Fruit fly (Drosophila melanogaster): ENCODE results near the gene lectin-33A.
A peak's percentile ranks its signal among the peaks of the same experiment; 100 is the strongest.

lectin-33A gene

DNA sequence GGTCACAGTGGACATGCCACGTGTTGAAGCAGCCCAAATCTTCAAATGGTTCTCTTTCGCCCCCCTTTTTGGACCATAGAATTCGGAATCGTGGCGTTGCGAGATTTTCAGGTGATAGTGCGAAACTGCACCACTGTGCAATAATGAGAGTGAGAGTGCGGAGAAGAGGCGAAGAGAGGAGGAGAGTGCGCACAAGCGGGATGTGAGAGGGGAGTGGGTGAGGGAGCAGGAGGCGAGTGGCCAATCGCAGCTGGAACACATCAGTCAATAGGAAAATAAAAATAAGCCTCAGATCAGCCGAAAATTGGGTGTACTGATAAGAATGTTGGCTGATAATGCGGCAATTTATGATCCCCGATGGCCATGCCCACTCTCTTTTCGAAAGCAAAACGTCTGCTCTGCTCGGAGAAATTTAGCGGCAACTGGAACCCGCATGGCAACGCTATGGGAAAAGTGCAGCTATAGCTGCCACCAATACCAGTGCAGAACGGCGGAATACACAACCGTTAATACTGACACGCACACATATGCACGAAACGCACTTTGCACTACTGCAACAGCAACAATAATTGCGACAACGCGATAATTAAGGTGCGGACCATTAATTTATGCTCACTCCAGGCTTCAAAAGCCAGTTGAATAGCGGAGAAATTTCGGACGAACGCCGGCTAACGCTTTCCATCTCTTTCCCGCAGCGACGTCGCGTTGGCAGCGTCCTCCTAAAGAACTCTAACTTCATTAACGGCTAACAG lies 34.4 kb upstream of the lectin-33A start (continued):
- TF ChIP-seq cyc (GFP tag; optimal IDR thresholded peaks at IDR 0.05) (peak; percentile 8), CG6854 (GFP tag; optimal IDR thresholded peaks at IDR 0.05) (peak; percentile 50), salr (GFP tag; optimal IDR thresholded peaks at IDR 0.05) (peak; percentile 1 to 13), Lpt (GFP tag; optimal IDR thresholded peaks at IDR 0.05) (peak; percentile 28), fkh (GFP tag; optimal IDR thresholded peaks at IDR 0.05) (peak; percentile 26), Eip93F (GFP tag; optimal IDR thresholded peaks at IDR 0.05) (no peak), Gug (GFP tag; IDR thresholded peaks at IDR 0.05) (no peak), Sox102F (GFP tag; optimal IDR thresholded peaks at IDR 0.05) (peak; percentile 61), CG6808 (GFP tag; optimal IDR thresholded peaks at IDR 0.05) (peak; percentile 79)

DNA sequence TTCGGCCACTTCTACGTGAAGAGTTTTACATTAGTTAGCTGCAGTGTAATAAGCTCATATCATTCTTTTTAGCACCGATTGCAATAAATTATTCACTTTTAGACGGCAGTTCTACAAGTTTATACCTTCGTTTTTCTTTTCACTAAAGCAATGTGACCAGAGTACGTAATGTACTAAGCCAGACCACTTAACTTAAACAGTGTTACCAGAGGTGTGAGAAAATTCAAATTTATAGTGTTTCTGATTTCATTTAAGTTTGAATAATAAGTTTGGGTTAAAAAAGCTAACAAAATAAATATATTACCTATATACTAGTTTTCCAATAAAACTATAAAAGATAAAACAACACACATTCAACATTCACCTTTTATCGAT lies 33.9 kb upstream of the lectin-33A start:
- TF ChIP-seq CG6276 (GFP tag; optimal IDR thresholded peaks at IDR 0.05) (no peak), pdm3 (GFP tag; optimal IDR thresholded peaks at IDR 0.05) (no peak)

DNA sequence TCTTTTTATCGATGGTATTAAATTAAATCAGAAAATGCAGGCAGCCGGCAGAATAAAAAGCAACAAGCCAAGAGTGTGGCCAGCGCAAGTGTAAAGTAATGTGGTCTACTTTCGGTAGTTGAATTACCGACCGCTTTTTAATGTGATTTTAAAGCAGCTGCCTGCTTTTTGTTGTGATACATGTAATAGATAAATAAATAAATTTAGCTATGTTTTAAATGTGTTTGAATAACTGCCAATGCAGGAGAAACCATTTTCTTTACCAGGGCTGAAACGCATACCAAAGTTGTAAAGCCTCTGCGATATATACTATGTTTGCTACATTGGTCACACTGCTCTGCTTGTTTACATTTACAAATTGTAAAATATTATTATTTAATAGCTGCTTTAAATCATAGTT lies 31.7 kb upstream of the lectin-33A start, which contains the start of the genes Tmem214 and YL-1:
Tmem214 (minus strand) TSS at position 142 of the 400 bp plus-strand sequence.
YL-1 (plus strand) TSS at position 310 of the 400 bp plus-strand sequence.
- TF ChIP-seq CG6163 (GFP tag; IDR thresholded peaks at IDR 0.05) (no peak), CG8632 (GFP tag; optimal IDR thresholded peaks at IDR 0.05) (no peak), fd59A (GFP tag; optimal IDR thresholded peaks at IDR 0.05) (no peak), CG11294 (GFP tag; IDR thresholded peaks at IDR 0.05) (no peak), fkh (GFP tag; optimal IDR thresholded peaks at IDR 0.05) (peak; percentile 95), Sox15 (GFP tag; optimal IDR thresholded peaks at IDR 0.05) (no peak), pdm3 (GFP tag; optimal IDR thresholded peaks at IDR 0.05) (no peak), CG3032 (tag; optimal IDR thresholded peaks at IDR 0.05) (peak; percentile 7), Ets21C (GFP tag; optimal IDR thresholded peaks at IDR 0.05) (no peak), Eip78C (GFP tag) (peak; percentile 75), vri (GFP tag; optimal IDR thresholded peaks at IDR 0.05) (peak; percentile 62), acj6 (GFP tag; optimal IDR thresholded peaks at IDR 0.05) (no peak), CG6808 (GFP tag; optimal IDR thresholded peaks at IDR 0.05) (no peak), Ets96B (tag; optimal IDR thresholded peaks at IDR 0.05) (no peak), ss (GFP tag; optimal IDR thresholded peaks at IDR 0.05) (no peak), Blimp-1 (GFP tag; optimal IDR thresholded peaks at IDR 0.05) (no peak), Sox14 (GFP tag; optimal IDR thresholded peaks at IDR 0.05) (peak; percentile 14), CG31627 (GFP tag; optimal IDR thresholded peaks at IDR 0.05) (no peak), esn (GFP tag; optimal IDR thresholded peaks at IDR 0.05) (peak; percentile 3), achi (GFP tag; optimal IDR thresholded peaks at IDR 0.05) (no peak), Eip93F (GFP tag; optimal IDR thresholded peaks at IDR 0.05) (no peak), Eip75B (GFP tag; optimal IDR thresholded peaks at IDR 0.05) (no peak)

DNA sequence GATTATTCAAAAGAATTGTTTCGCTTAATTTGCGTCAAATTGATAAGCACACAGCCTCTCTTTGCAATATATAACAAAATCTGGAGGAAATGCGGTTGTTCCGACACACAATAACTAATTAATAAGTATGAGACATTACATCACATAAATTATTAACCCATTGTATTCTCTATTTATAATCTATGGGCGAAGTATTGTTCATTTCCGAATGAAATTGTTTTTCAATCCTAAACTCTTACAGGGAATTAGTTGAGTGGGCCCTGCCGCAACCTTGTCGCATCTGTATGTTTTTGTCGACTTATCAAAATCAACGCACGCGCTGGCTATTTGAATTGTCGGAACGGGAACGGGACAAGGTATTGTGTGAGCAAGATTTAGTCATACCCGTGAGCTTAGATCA lies 29.6 kb upstream of the lectin-33A start, which contains the start of gene CG16743:
CG16743 (plus strand) TSS at position 57 of the 400 bp plus-strand sequence.
- peak; percentile 85 for TF ChIP-seq svp (GFP tag)
- peak; percentile 67 for TF ChIP-seq Eip78C (GFP tag)
- TF ChIP-seq dsx (GFP tag; optimal IDR thresholded peaks at IDR 0.05; ENCODE audit: poor library complexity, severe bottlenecking) = no peak
- TF ChIP-seq lz (GFP tag; optimal IDR thresholded peaks at IDR 0.05) = peak; percentile 29
- TF ChIP-seq fkh (GFP tag; optimal IDR thresholded peaks at IDR 0.05) = no peak
- peak; percentile 30 for TF ChIP-seq vri (GFP tag; optimal IDR thresholded peaks at IDR 0.05)
- TF ChIP-seq cyc (GFP tag; optimal IDR thresholded peaks at IDR 0.05) = peak; percentile 16
- peak; percentile 17 for TF ChIP-seq topi (GFP tag; optimal IDR thresholded peaks at IDR 0.05)
- TF ChIP-seq Sox15 (GFP tag; optimal IDR thresholded peaks at IDR 0.05) = no peak
- peak; percentile 35 for TF ChIP-seq esn (GFP tag; optimal IDR thresholded peaks at IDR 0.05)
- TF ChIP-seq Eip93F (GFP tag; optimal IDR thresholded peaks at IDR 0.05) = no peak
- TF ChIP-seq CG32006 (GFP tag; optimal IDR thresholded peaks at IDR 0.05) = no peak
- TF ChIP-seq CG31627 (GFP tag; optimal IDR thresholded peaks at IDR 0.05) = peak; percentile 25
